Fruit fly (Drosophila melanogaster): Measurements from ENCODE around the gene ppan.

Gene ppan

DNA sequence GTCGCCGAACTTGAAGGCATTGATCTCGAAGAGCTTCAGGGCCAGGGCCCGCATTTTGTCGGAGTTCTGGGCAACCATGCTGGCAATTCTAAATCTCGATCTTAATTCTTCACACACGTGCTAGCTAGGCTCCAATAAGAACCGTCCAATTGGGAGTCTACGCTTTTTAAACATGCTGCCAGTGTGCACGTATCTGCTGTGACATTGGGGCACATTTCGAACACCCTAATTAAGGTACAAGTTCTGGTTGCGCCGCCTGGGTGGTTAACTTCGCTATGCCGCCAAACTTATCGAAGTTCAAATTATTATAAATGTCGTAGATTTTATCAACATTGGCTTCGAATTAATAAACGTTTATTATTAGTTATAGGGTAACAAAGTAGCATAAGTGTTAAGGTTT is 42.9 kb upstream of the ppan start, which contains the start of gene r-l (continued):
- TF ChIP-seq stwl (tag; optimal IDR thresholded peaks at IDR 0.05) (peak; percentile 54), Opbp (GFP tag; IDR thresholded peaks at IDR 0.05; ENCODE audit: partially characterized antibody) (0 out of 3 replicates have a peak, but pooled peaks have one; percentile 12), Sox102F (GFP tag; optimal IDR thresholded peaks at IDR 0.05) (no peak), sob (GFP tag; IDR thresholded peaks at IDR 0.05) (0 out of 2 replicates have a peak, but pooled peaks have one; percentile 19), gsb-n (tag; optimal IDR thresholded peaks at IDR 0.05) (no peak), CG7928 (GFP tag; optimal IDR thresholded peaks at IDR 0.05) (peak; percentile 21), Dek (tag; optimal IDR thresholded peaks at IDR 0.05) (peak; percentile 49), Hey (tag; optimal IDR thresholded peaks at IDR 0.05) (no peak), knrl (GFP tag; IDR thresholded peaks at IDR 0.05; ENCODE audit: partially characterized antibody) (peak; percentile 45; the same call in 1 of the 3 replicates), CG1647 (GFP tag; optimal IDR thresholded peaks at IDR 0.05) (no peak), schlank (tag; optimal IDR thresholded peaks at IDR 0.05) (no peak), oc (tag; optimal IDR thresholded peaks at IDR 0.05) (no peak), Six4 (GFP tag; optimal IDR thresholded peaks at IDR 0.05) (no peak), lab (GFP tag; optimal IDR thresholded peaks at IDR 0.05) (no peak), MTF-1 (GFP tag; optimal IDR thresholded peaks at IDR 0.05; ENCODE audit: borderline replicate concordance) (no peak), ash1 (GFP tag; optimal IDR thresholded peaks at IDR 0.05) (no peak), dmrt11E (tag; optimal IDR thresholded peaks at IDR 0.05) (no peak), CG30431 (GFP tag; optimal IDR thresholded peaks at IDR 0.05) (no peak), HLH3B (GFP tag; IDR thresholded peaks at IDR 0.05) (no peak), sima (GFP tag; optimal IDR thresholded peaks at IDR 0.05) (no peak), CG1024 (GFP tag; IDR thresholded peaks at IDR 0.05) (no peak), CG13296 (GFP tag; optimal IDR thresholded peaks at IDR 0.05) (no peak), CG12744 (GFP tag; optimal IDR thresholded peaks at IDR 0.05) (no peak), ro (GFP tag; IDR thresholded peaks at IDR 0.05) (no peak), gce (GFP tag; IDR thresholded peaks at IDR 0.05) (no peak), unc-4 (GFP tag; IDR thresholded peaks at IDR 0.05; ENCODE audit: partially characterized antibody) (no peak), CG18011 (GFP tag; optimal IDR thresholded peaks at IDR 0.05) (no peak), Optix (GFP tag; IDR thresholded peaks at IDR 0.05) (no peak), Sin3A (optimal IDR thresholded peaks at IDR 0.05) (peak; percentile 61), fd96Cb (tag; optimal IDR thresholded peaks at IDR 0.05) (no peak), CG14050 (GFP tag; IDR thresholded peaks at IDR 0.05) (no peak), CG10462 (GFP tag; optimal IDR thresholded peaks at IDR 0.05) (no peak), CG4360 (GFP tag; IDR thresholded peaks at IDR 0.05) (no peak), Elba2 (GFP tag; optimal IDR thresholded peaks at IDR 0.05) (peak; percentile 98), CG18476 (GFP tag; optimal IDR thresholded peaks at IDR 0.05) (no peak), gro (GFP tag; optimal IDR thresholded peaks at IDR 0.05) (peak; percentile 47), CG11247 (GFP tag; IDR thresholded peaks at IDR 0.05) (no peak), pita (GFP tag; optimal IDR thresholded peaks at IDR 0.05) (peak; percentile 70), CG30403 (GFP tag; optimal IDR thresholded peaks at IDR 0.05) (no peak), Atf3 (GFP tag; optimal IDR thresholded peaks at IDR 0.05) (no peak), prd (optimal IDR thresholded peaks at IDR 0.05) (no peak), prd (GFP tag; IDR thresholded peaks at IDR 0.05) (no peak), CG6683 (GFP tag; optimal IDR thresholded peaks at IDR 0.05) (no peak), CG12071 (GFP tag; optimal IDR thresholded peaks at IDR 0.05) (no peak), phol (tag; optimal IDR thresholded peaks at IDR 0.05) (peak; percentile 60), pzg (GFP tag; optimal IDR thresholded peaks at IDR 0.05) (peak; percentile 98), CG14441 (GFP tag; IDR thresholded peaks at IDR 0.05) (no peak), en (GFP tag; optimal IDR thresholded peaks at IDR 0.05) (no peak), CG5953 (GFP tag; IDR thresholded peaks at IDR 0.05) (no peak), D (optimal IDR thresholded peaks at IDR 0.05) (no peak), D (GFP tag; optimal IDR thresholded peaks at IDR 0.05) (no peak), gcm2 (GFP tag; optimal IDR thresholded peaks at IDR 0.05) (no peak)
